Worm (Caenorhabditis elegans): ENCODE measurements around the gene elo-3.

elo-3 gene

ce11 chrIV:7260587-7260986 is 23.1 kb downstream of the elo-3 start, which contains the start of gene C06E4.3:
TSS of gene C06E4.3 (plus strand) at chrIV:7260875.
- no peak for TF ChIP-seq unc-62 (GFP tag; optimal IDR thresholded peaks at IDR 0.05)

- no peak for TF ChIP-seq unc-62 (GFP tag; optimal IDR thresholded peaks at IDR 0.05)
These were observed 25.6 kb downstream of the elo-3 start, which contains the start of gene glb-2 for ce11 chrIV:7263137-7263536. TSS of gene glb-2 (minus strand) at chrIV:7263237.

- TF ChIP-seq unc-62 (GFP tag; optimal IDR thresholded peaks at IDR 0.05): no peak
These were observed 37.5 kb downstream of the elo-3 start for ce11 chrIV:7274969-7275548.

ce11 chrIV:7276661-7277060 is 39.1 kb downstream of the elo-3 start, which contains the start of gene C06E4.2:
TSS of gene C06E4.2 (plus strand) at chrIV:7276961.
- TF ChIP-seq unc-62 (GFP tag; optimal IDR thresholded peaks at IDR 0.05): no peak

- no peak for TF ChIP-seq unc-62 (GFP tag; optimal IDR thresholded peaks at IDR 0.05)
These were observed 45.4 kb downstream of the elo-3 start, which contains the start of gene C06E4.1 for ce11 chrIV:7282957-7283356. TSS of gene C06E4.1 (plus strand) at chrIV:7283257.

ce11 chrIV:7285839-7286238 is 48.3 kb downstream of the elo-3 start, which contains the start of gene C06E4.8:
TSS of gene C06E4.8 (minus strand) at chrIV:7285875.
- TF ChIP-seq unc-62 (GFP tag; optimal IDR thresholded peaks at IDR 0.05): no peak

ce11 chrIV:7287474-7287873 is 50.0 kb downstream of the elo-3 start, which contains the start of gene F42C5.3:
TSS of gene F42C5.3 (minus strand) at chrIV:7287574.
- TF ChIP-seq unc-62 (GFP tag; optimal IDR thresholded peaks at IDR 0.05): no peak

All from whole organism, dauer.